Fruit fly (Drosophila melanogaster) whole organism, prepupa: ENCODE data around the gene CG15756.

ENCODE experiments used
- Blimp-1 ChIP-seq: fragments of 200-800 bp; sonication (Bioruptor generic); optimal IDR thresholded peaks from 3 replicates; lab custom pipeline; 2017; ENCODE audit warnings: missing biosample characterization, missing genetic modification characterization, mild to moderate bottlenecking, moderate library complexity, missing genetic modification reagents
- CG16779 ChIP-seq: fragments of 200-800 bp; sonication (Bioruptor generic); optimal IDR thresholded peaks from 3 replicates; lab custom pipeline; 2017; ENCODE audit warnings: missing biosample characterization, mild to moderate bottlenecking, missing genetic modification characterization
- CG31627 ChIP-seq: fragments of 200-800 bp; sonication (Bioruptor generic); optimal IDR thresholded peaks from 3 replicates; lab custom pipeline; 2016; ENCODE audit warnings: missing biosample characterization, missing genetic modification characterization
- Ets21C ChIP-seq: fragments of 200-800 bp; sonication (Bioruptor generic); optimal IDR thresholded peaks from 3 replicates; lab custom pipeline; 2016; ENCODE audit warnings: missing biosample characterization, missing genetic modification characterization
- Gug ChIP-seq: fragments of 200-800 bp; sonication (Bioruptor generic); IDR thresholded peaks from 2 replicates; pipeline ENCODE4 v1.3.6; 2022; ENCODE audit warnings: missing biosample characterization, missing genetic modification characterization
- Lpt ChIP-seq: fragments of 200-800 bp; sonication (Bioruptor generic); optimal IDR thresholded peaks from 3 replicates; lab custom pipeline; 2016; ENCODE audit warnings: missing biosample characterization, missing genetic modification characterization
- Sox15 ChIP-seq: fragments of 200-800 bp; sonication (Bioruptor generic); optimal IDR thresholded peaks from 3 replicates; lab custom pipeline; 2016; ENCODE audit warnings: missing biosample characterization, missing genetic modification characterization
- fd59A ChIP-seq: fragments of 200-800 bp; sonication (Bioruptor generic); optimal IDR thresholded peaks from 2 replicates; lab custom pipeline; 2017; ENCODE audit warnings: missing biosample characterization, mild to moderate bottlenecking, missing genetic modification characterization, missing genetic modification reagents

- no peak for TF ChIP-seq Ets21C (GFP tag; lab: Kevin White, UChicago)
- TF ChIP-seq Blimp-1 (GFP tag; lab: Kevin White, UChicago) = no peak
- no peak for TF ChIP-seq Lpt
- no peak for TF ChIP-seq Gug
- TF ChIP-seq CG31627 (GFP tag; lab: Kevin White, UChicago) = no peak
- no peak for TF ChIP-seq CG16779
- no peak for TF ChIP-seq fd59A
- no peak for TF ChIP-seq Sox15 (GFP tag; lab: Kevin White, UChicago)
Observed at dm6 chrX:13534100-13534499, at the start of gene CG15756.
